Worm (Caenorhabditis elegans) whole organism, late embryonic: ENCODE data around the gene F46C5.6.

Experiments
- F13H6.1 ChIP-seq: sonication (generic microtip); optimal IDR thresholded peaks from 2 replicates; lab custom pipeline; 2016; ENCODE audit warnings: missing genetic modification characterization, missing compliant biosample characterization
- ama-1 ChIP-seq: fragments of 150-350 bp; optimal IDR thresholded peaks from 2 replicates; lab custom pipeline; 2014
- ceh-48 ChIP-seq: sonication (generic microtip); optimal IDR thresholded peaks from 2 replicates; lab custom pipeline; 2016; ENCODE audit warnings: missing genetic modification characterization, inconsistent platforms, missing compliant biosample characterization
- madf-2 ChIP-seq: sonication (generic microtip); optimal IDR thresholded peaks from 2 replicates; lab custom pipeline; 2017; ENCODE audit warnings: missing genetic modification characterization, missing compliant biosample characterization

ce11 chrII:8812346-8812745, 32.0 kb downstream of the F46C5.6 start:
- TF ChIP-seq ama-1 (lab: Kevin White, UChicago) (no peak), madf-2 (tag; lab: Kevin White, UChicago) (no peak), F13H6.1 (tag; lab: Kevin White, UChicago) (no peak), ceh-48 (tag; lab: Kevin White, UChicago) (no peak)
